Fruit fly (Drosophila melanogaster) whole organism, embryonic: ENCODE results near the gene CG33191.

Experiments used
- Bgb ChIP-seq: fragments of 200-800 bp; sonication (Bioruptor generic); IDR thresholded peaks from 2 replicates; pipeline ENCODE4 v1.3.6; 2022; ENCODE audit warnings: missing biosample characterization, missing genetic modification characterization; ENCODE audit not compliant: partially characterized antibody
- CG10366 ChIP-seq: fragments of 200-800 bp; sonication (Bioruptor generic); IDR thresholded peaks from 2 replicates; pipeline ENCODE4 v1.3.6; 2022; ENCODE audit warnings: missing biosample characterization, missing genetic modification characterization
- CG10654 ChIP-seq: fragments of 200-800 bp; sonication (Bioruptor generic); optimal IDR thresholded peaks from 2 replicates; lab custom pipeline; 2016; ENCODE audit warnings: missing biosample characterization, missing genetic modification characterization
- CG11560 ChIP-seq: fragments of 200-800 bp; sonication (Bioruptor generic); IDR thresholded peaks from 3 replicates; pipeline ENCODE4 v1.3.6; 2022; ENCODE audit warnings: missing biosample characterization, missing genetic modification characterization
- CG14050 ChIP-seq: fragments of 200-800 bp; sonication (Bioruptor generic); IDR thresholded peaks from 3 replicates; pipeline ENCODE4 v1.3.6; 2022; ENCODE audit warnings: missing biosample characterization, missing genetic modification characterization
- CG14860 ChIP-seq: fragments of 200-800 bp; sonication (Bioruptor generic); IDR thresholded peaks from 3 replicates; pipeline ENCODE4 v1.3.6; 2022; ENCODE audit warnings: missing biosample characterization, missing genetic modification characterization; ENCODE audit not compliant: partially characterized antibody
- CG16863 ChIP-seq: fragments of 200-800 bp; sonication (Bioruptor generic); optimal IDR thresholded peaks from 3 replicates; lab custom pipeline; 2016; ENCODE audit warnings: missing biosample characterization, missing genetic modification characterization
- CG17359 ChIP-seq: fragments of 200-800 bp; sonication (Bioruptor generic); optimal IDR thresholded peaks from 3 replicates; lab custom pipeline; 2018; ENCODE audit warnings: missing biosample characterization, mild to moderate bottlenecking, missing genetic modification characterization, moderate library complexity
- CG18476 ChIP-seq: fragments of 200-800 bp; sonication (Bioruptor generic); optimal IDR thresholded peaks from 2 replicates; lab custom pipeline; 2016; ENCODE audit warnings: missing biosample characterization, mild to moderate bottlenecking, missing genetic modification characterization
- CG18599 ChIP-seq: fragments of 200-800 bp; sonication (Bioruptor generic); optimal IDR thresholded peaks from 3 replicates; lab custom pipeline; 2017; ENCODE audit warnings: missing biosample characterization, missing genetic modification characterization, mild to moderate bottlenecking, moderate library complexity, missing genetic modification reagents
- CG2678 ChIP-seq: fragments of 200-800 bp; sonication (Bioruptor generic); optimal IDR thresholded peaks from 3 replicates; lab custom pipeline; 2019; ENCODE audit warnings: missing biosample characterization, mild to moderate bottlenecking, missing genetic modification characterization, moderate library complexity
- CG2889 ChIP-seq: fragments of 200-800 bp; sonication (Bioruptor generic); IDR thresholded peaks from 3 replicates; pipeline ENCODE4 v1.3.6; 2022; ENCODE audit warnings: missing biosample characterization, missing genetic modification characterization
- CG30403 ChIP-seq: fragments of 200-800 bp; sonication (Bioruptor generic); optimal IDR thresholded peaks from 3 replicates; lab custom pipeline; 2016; ENCODE audit warnings: missing biosample characterization, missing genetic modification characterization
- CG3163 ChIP-seq: fragments of 200-800 bp; sonication (Bioruptor generic); optimal IDR thresholded peaks from 3 replicates; lab custom pipeline; 2016; ENCODE audit warnings: missing biosample characterization, missing genetic modification characterization
- CG3838 ChIP-seq: fragments of 200-800 bp; sonication (Bioruptor generic); optimal IDR thresholded peaks from 3 replicates; lab custom pipeline; 2016; ENCODE audit warnings: missing biosample characterization, missing genetic modification characterization
- CG4707 ChIP-seq: fragments of 200-800 bp; sonication (Bioruptor generic); optimal IDR thresholded peaks from 2 replicates; lab custom pipeline; 2018; ENCODE audit warnings: missing biosample characterization, mild to moderate bottlenecking, missing genetic modification characterization, moderate library complexity
- CG5180 ChIP-seq: fragments of 200-800 bp; sonication (Bioruptor generic); optimal IDR thresholded peaks from 3 replicates; lab custom pipeline; 2017; ENCODE audit warnings: missing biosample characterization, missing genetic modification characterization, mild to moderate bottlenecking, moderate library complexity, missing genetic modification reagents
- CG6683 ChIP-seq: fragments of 200-800 bp; sonication (Bioruptor generic); optimal IDR thresholded peaks from 2 replicates; lab custom pipeline; 2017; ENCODE audit warnings: missing biosample characterization, mild to moderate bottlenecking, missing genetic modification characterization, missing genetic modification reagents
- CG7372 ChIP-seq: fragments of 200-800 bp; sonication (Bioruptor generic); IDR thresholded peaks from 2 replicates; pipeline ENCODE4 v1.3.6; 2022; ENCODE audit warnings: missing biosample characterization, missing genetic modification characterization
- CG8478 ChIP-seq: fragments of >200 bp; optimal IDR thresholded peaks from 2 replicates; lab custom pipeline; 2018
- CG9817 ChIP-seq: fragments of 200-800 bp; sonication (Bioruptor generic); optimal IDR thresholded peaks from 2 replicates; lab custom pipeline; 2018; ENCODE audit warnings: missing biosample characterization, mild to moderate bottlenecking, missing genetic modification characterization, moderate library complexity
- CHES-1-like ChIP-seq: fragments of 200-800 bp; sonication (Bioruptor generic); optimal IDR thresholded peaks from 2 replicates; lab custom pipeline; 2016; ENCODE audit warnings: missing biosample characterization, missing genetic modification characterization
- Dad ChIP-seq: fragments of 200-800 bp; sonication (Bioruptor generic); optimal IDR thresholded peaks from 3 replicates; lab custom pipeline; 2016; ENCODE audit warnings: missing biosample characterization, missing genetic modification characterization
- Doc3 ChIP-seq: fragments of 200-800 bp; sonication (Bioruptor generic); IDR thresholded peaks from 3 replicates; pipeline ENCODE4 v1.3.6; 2022; ENCODE audit warnings: missing biosample characterization, missing genetic modification characterization; ENCODE audit not compliant: partially characterized antibody
- E2f1 ChIP-seq: fragments of 200-800 bp; sonication (Bioruptor generic); IDR thresholded peaks from 2 replicates; pipeline ENCODE4 v1.3.6; 2022; ENCODE audit warnings: missing biosample characterization, missing genetic modification characterization
- ERR ChIP-seq: fragments of 200-800 bp; sonication (Bioruptor generic); optimal IDR thresholded peaks from 2 replicates; lab custom pipeline; 2016; ENCODE audit warnings: missing biosample characterization, missing genetic modification characterization
- Hr51 ChIP-seq, 2 experiments: fragments of 200-800 bp; sonication (Bioruptor generic); optimal IDR thresholded peaks; 2 replicates in 1 of 2; 3 replicates in 1 of 2; lab custom pipeline; 2016 to 2018; ENCODE audit warnings: missing biosample characterization in 2 of 2, missing genetic modification characterization in 2 of 2, mild to moderate bottlenecking in 1 of 2, moderate library complexity in 1 of 2
- Rx ChIP-seq: fragments of 200-800 bp; sonication (Bioruptor generic); IDR thresholded peaks from 2 replicates; pipeline ENCODE4 v1.3.6; 2022; ENCODE audit warnings: missing biosample characterization, missing genetic modification characterization
- Stat92E ChIP-seq, 3 experiments: fragments of >200 bp in 2 of 3; fragments of 200-800 bp in 1 of 3; sonication (Bioruptor generic) in 1 of 3; optimal IDR thresholded peaks; 2 replicates each; lab custom pipeline; 2017 to 2019; ENCODE audit warnings: missing biosample characterization in 3 of 3, missing genetic modification characterization in 3 of 3, mild to moderate bottlenecking in 1 of 3, moderate library complexity in 1 of 3
- Taf1 ChIP-seq: fragments of 200-800 bp; sonication (Bioruptor generic); IDR thresholded peaks from 2 replicates; pipeline ENCODE4 v1.3.6; 2022; ENCODE audit warnings: missing biosample characterization, missing genetic modification characterization
- YL-1 ChIP-seq: fragments of 200-800 bp; sonication (Bioruptor generic); optimal IDR thresholded peaks from 3 replicates; lab custom pipeline; 2017; ENCODE audit warnings: missing biosample characterization, mild to moderate bottlenecking, missing genetic modification characterization
- br ChIP-seq: fragments of >200 bp; optimal IDR thresholded peaks from 2 replicates; lab custom pipeline; 2017
- chif ChIP-seq, 2 experiments: fragments of 200-800 bp; sonication (Bioruptor generic); optimal IDR thresholded peaks; 3 replicates each; lab custom pipeline; 2016; ENCODE audit warnings: missing biosample characterization in 2 of 2, missing genetic modification characterization in 2 of 2
- chm ChIP-seq: fragments of 200-800 bp; sonication (Bioruptor generic); IDR thresholded peaks from 2 replicates; pipeline ENCODE4 v1.3.6; 2022; ENCODE audit warnings: missing biosample characterization, missing genetic modification characterization
- ci ChIP-seq: fragments of 200-800 bp; sonication (Bioruptor generic); IDR thresholded peaks from 3 replicates; pipeline ENCODE4 v1.3.6; 2022; ENCODE audit warnings: missing biosample characterization, missing genetic modification characterization
- croc ChIP-seq: fragments of 200-800 bp; sonication (Bioruptor generic); conservative IDR thresholded peaks from 3 replicates; pipeline ENCODE4 v1.3.6; 2022; ENCODE audit warnings: missing biosample characterization, missing genetic modification characterization
- danr ChIP-seq: fragments of 200-800 bp; sonication (Bioruptor generic); IDR thresholded peaks from 2 replicates; pipeline ENCODE4 v1.3.6; 2022; ENCODE audit warnings: missing biosample characterization, missing genetic modification characterization
- disco-r ChIP-seq: fragments of 200-800 bp; sonication (Bioruptor generic); optimal IDR thresholded peaks from 2 replicates; lab custom pipeline; 2016; ENCODE audit warnings: missing biosample characterization, missing genetic modification characterization
- exex ChIP-seq: fragments of 200-800 bp; sonication (Bioruptor generic); optimal IDR thresholded peaks from 4 replicates; lab custom pipeline; 2018; ENCODE audit warnings: missing biosample characterization, mild to moderate bottlenecking, missing genetic modification characterization, moderate library complexity
- eyg ChIP-seq: fragments of 200-800 bp; sonication (Bioruptor generic); optimal IDR thresholded peaks from 3 replicates; lab custom pipeline; 2016; ENCODE audit warnings: missing biosample characterization, missing genetic modification characterization
- gsb-n ChIP-seq: fragments of 200-800 bp; sonication (Bioruptor generic); optimal IDR thresholded peaks from 3 replicates; lab custom pipeline; 2018; ENCODE audit warnings: missing biosample characterization, mild to moderate bottlenecking, missing genetic modification characterization
- h ChIP-seq: fragments of >200 bp; optimal IDR thresholded peaks from 2 replicates; lab custom pipeline; 2017
- kay ChIP-seq: fragments of 200-800 bp; sonication (Bioruptor generic); optimal IDR thresholded peaks from 2 replicates; lab custom pipeline; 2016; ENCODE audit warnings: missing biosample characterization, missing genetic modification characterization
- kni ChIP-seq: fragments of 200-800 bp; sonication (Bioruptor generic); optimal IDR thresholded peaks from 3 replicates; lab custom pipeline; 2017; ENCODE audit warnings: mild to moderate bottlenecking, missing biosample characterization, missing genetic modification reagents, missing genetic modification characterization
- lbe ChIP-seq: fragments of 200-800 bp; sonication (Bioruptor generic); optimal IDR thresholded peaks from 2 replicates; lab custom pipeline; 2016; ENCODE audit warnings: missing biosample characterization, mild to moderate bottlenecking, missing genetic modification characterization
- lov ChIP-seq, 2 experiments: fragments of 200-800 bp in 1 of 2; fragments of >200 bp in 1 of 2; sonication (Bioruptor generic) in 1 of 2; IDR thresholded peaks in 1 of 2; optimal IDR thresholded peaks in 1 of 2; 2 replicates in 1 of 2; 3 replicates in 1 of 2; pipeline versions ENCODE4 v1.3.6 to Lab custom; 2017 to 2022; ENCODE audit warnings: missing biosample characterization in 1 of 2, missing genetic modification characterization in 1 of 2
- slbo ChIP-seq: fragments of 200-800 bp; sonication (Bioruptor generic); IDR thresholded peaks from 2 replicates; pipeline ENCODE4 v1.3.6; 2022; ENCODE audit warnings: missing biosample characterization, missing genetic modification characterization
- sob ChIP-seq: fragments of 200-800 bp; sonication (Bioruptor generic); IDR thresholded peaks from 2 replicates; pipeline ENCODE4 v1.3.6; 2022; ENCODE audit warnings: missing biosample characterization, missing genetic modification characterization
- stc ChIP-seq: fragments of 200-800 bp; sonication (Bioruptor generic); IDR thresholded peaks from 2 replicates; pipeline ENCODE4 v1.3.6; 2022; ENCODE audit warnings: missing biosample characterization, missing genetic modification characterization
- stwl ChIP-seq: fragments of 200-800 bp; sonication (Bioruptor generic); optimal IDR thresholded peaks from 3 replicates; lab custom pipeline; 2018; ENCODE audit warnings: missing biosample characterization, mild to moderate bottlenecking, missing genetic modification characterization, moderate library complexity
- wor ChIP-seq: fragments of 200-800 bp; sonication (Bioruptor generic); IDR thresholded peaks from 2 replicates; pipeline ENCODE4 v1.3.6; 2022; ENCODE audit warnings: missing biosample characterization, missing genetic modification characterization

The CG33191 gene

DNA sequence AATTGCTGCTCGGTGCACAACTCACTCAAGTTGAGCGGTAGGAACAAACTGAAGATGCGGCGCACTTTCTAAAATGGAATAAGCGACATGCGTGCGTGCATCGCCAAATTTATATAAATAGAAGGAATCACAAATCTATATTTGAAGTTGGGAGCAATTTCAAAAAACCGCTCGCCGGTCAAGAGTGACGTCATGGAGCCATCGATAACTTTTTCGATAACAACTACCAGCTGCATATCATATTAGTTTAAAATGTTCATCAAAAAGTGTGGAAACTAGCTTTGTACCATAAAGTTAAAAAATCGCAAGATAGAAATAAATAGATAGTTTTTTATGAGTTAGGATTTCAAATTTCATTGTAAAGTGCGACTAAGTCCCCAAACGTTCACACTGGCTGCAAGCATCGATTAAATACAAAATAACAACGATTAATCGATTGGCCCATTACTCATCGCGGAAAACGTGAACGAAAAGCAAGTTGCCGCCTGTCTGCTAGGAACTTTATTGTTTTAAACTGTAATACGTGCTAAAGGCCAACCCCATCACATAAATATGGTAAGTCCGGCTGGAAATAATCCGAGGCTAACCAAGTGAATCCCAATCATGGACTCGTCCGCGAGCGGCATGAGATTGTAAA is 21.5 kb upstream of the CG33191 start, which contains the start of the genes Pif1A, Pif1B and CCT7 (continued):
- TF ChIP-seq gsb-n (tag; lab: Kevin White, UChicago) (no peak), CG14050 (GFP tag; lab: Robert Waterston, UW) (no peak), CG3163 (GFP tag; lab: Kevin White, UChicago) (no peak), CG4707 (GFP tag; lab: Kevin White, UChicago) (no peak), kni (no peak), slbo (GFP tag; lab: Robert Waterston, UW) (peak; percentile 14; the same call in 1 of the 2 replicates), CG18476 (peak; percentile 28), Stat92E (GFP tag; optimal IDR thresholded peaks at IDR 0.05; lab: Kevin White, UChicago) (peak in 1 of 3 experiments; percentile 66), CHES-1-like (GFP tag; lab: Kevin White, UChicago) (peak; percentile 69), wor (no peak), Doc3 (GFP tag; lab: Robert Waterston, UW) (peak; percentile 96), lbe (GFP tag; lab: Kevin White, UChicago) (no peak), CG14860 (GFP tag; lab: Robert Waterston, UW) (peak; percentile 92), chm (GFP tag; lab: Robert Waterston, UW) (no peak), YL-1 (GFP tag; lab: Kevin White, UChicago) (peak; percentile 86), CG3838 (no peak), eyg (GFP tag; lab: Kevin White, UChicago) (no peak), ci (GFP tag; lab: Robert Waterston, UW) (no peak), E2f1 (GFP tag; lab: Robert Waterston, UW) (no peak), CG2889 (GFP tag; lab: Robert Waterston, UW) (no peak), CG17359 (no peak), CG10654 (GFP tag; lab: Kevin White, UChicago) (no peak), croc (GFP tag; lab: Robert Waterston, UW) (no peak), stwl (tag; lab: Kevin White, UChicago) (peak; percentile 87), lov (optimal IDR thresholded peaks at IDR 0.05; lab: Kevin White, UChicago) (no peak), lov (GFP tag; IDR thresholded peaks at IDR 0.05; lab: Robert Waterston, UW) (no peak), chif (GFP tag; optimal IDR thresholded peaks at IDR 0.05; lab: Kevin White, UChicago) (no peak), Taf1 (GFP tag; lab: Robert Waterston, UW) (no peak), CG10366 (GFP tag; lab: Robert Waterston, UW) (no peak), Rx (GFP tag; lab: Robert Waterston, UW) (no peak), CG11560 (tag; lab: Robert Waterston, UW) (peak; percentile 84; the same call in 2 of the 3 replicates), CG2678 (tag; lab: Kevin White, UChicago) (no peak), stc (GFP tag; lab: Robert Waterston, UW) (no peak), Bgb (GFP tag; lab: Robert Waterston, UW) (peak; percentile 92), CG18599 (GFP tag; lab: Kevin White, UChicago) (no peak), CG8478 (no peak), CG30403 (peak; percentile 28), CG5180 (no peak), danr (no peak), h (no peak), CG16863 (GFP tag; lab: Kevin White, UChicago) (peak; percentile 28), exex (tag; lab: Kevin White, UChicago) (peak; percentile 24), ERR (GFP tag; lab: Kevin White, UChicago) (peak; percentile 18), kay (GFP tag; lab: Kevin White, UChicago) (peak; percentile 98), CG9817 (tag; lab: Kevin White, UChicago) (no peak), CG7372 (GFP tag; lab: Robert Waterston, UW) (no peak), disco-r (GFP tag; lab: Kevin White, UChicago) (no peak), sob (no peak), Hr51 (GFP tag; optimal IDR thresholded peaks at IDR 0.05; lab: Kevin White, UChicago) (no peak), CG6683 (GFP tag; lab: Kevin White, UChicago) (no peak), br (lab: Kevin White, UChicago) (no peak), Dad (no peak)
